Comparison of ENCODE assay signal across 1 fruit fly cellular context in genomic region chr2L:5305240-5305875, dm6.
TF ChIP-seq lines count a peak whose summit lies in the region.

No protein-coding gene starts in this region.

TF ChIP-seq in whole organism, embryonic, 481 proteins besides CTCF, POLR2A, EP300 and RAD21 (continued from another document and continues in another):
- TF ChIP-seq YL-1 (GFP tag; optimal IDR thresholded peaks at IDR 0.05; lab: Kevin White, UChicago) = no peak
- no peak for TF ChIP-seq CG17802 (tag; optimal IDR thresholded peaks at IDR 0.05; lab: Kevin White, UChicago)
- TF ChIP-seq Stat92E (GFP tag; optimal IDR thresholded peaks at IDR 0.05; lab: Kevin White, UChicago) = peak in 1 of 3 experiments; percentile 67
- no peak for TF ChIP-seq CG17568 (GFP tag; optimal IDR thresholded peaks at IDR 0.05; lab: Kevin White, UChicago)
- TF ChIP-seq salm (tag; optimal IDR thresholded peaks at IDR 0.05; lab: Kevin White, UChicago) = no peak
- no peak for TF ChIP-seq ac (GFP tag; optimal IDR thresholded peaks at IDR 0.05; lab: Kevin White, UChicago)
- TF ChIP-seq CG10366 (GFP tag; IDR thresholded peaks at IDR 0.05; lab: Robert Waterston, UW) = no peak
- TF ChIP-seq Asciz (GFP tag; optimal IDR thresholded peaks at IDR 0.05; lab: Kevin White, UChicago) = no peak
- TF ChIP-seq CG12391 (tag; optimal IDR thresholded peaks at IDR 0.05; lab: Kevin White, UChicago) = no peak
- TF ChIP-seq CG11085 (GFP tag; IDR thresholded peaks at IDR 0.05; lab: Robert Waterston, UW) = no peak
- TF ChIP-seq corto (GFP tag; optimal IDR thresholded peaks at IDR 0.05; lab: Kevin White, UChicago) = peak; percentile 87
- TF ChIP-seq bcd (GFP tag; optimal IDR thresholded peaks at IDR 0.05; lab: Kevin White, UChicago) = no peak
- TF ChIP-seq tx (GFP tag; optimal IDR thresholded peaks at IDR 0.05; lab: Kevin White, UChicago) = no peak
- TF ChIP-seq Pdp1 (GFP tag; optimal IDR thresholded peaks at IDR 0.05; lab: Kevin White, UChicago) = peak in 1 of 2 experiments; percentile 94
- TF ChIP-seq ttk (GFP tag; IDR thresholded peaks at IDR 0.05; lab: Robert Waterston, UW) = no peak
- peak; percentile 71 for TF ChIP-seq Med (GFP tag; lab: Kevin White, UChicago)
- no peak for TF ChIP-seq Hmx (GFP tag; optimal IDR thresholded peaks at IDR 0.05; lab: Kevin White, UChicago)
- no peak for TF ChIP-seq zf30C (GFP tag; optimal IDR thresholded peaks at IDR 0.05; lab: Kevin White, UChicago)
- TF ChIP-seq CG30020 (tag; optimal IDR thresholded peaks at IDR 0.05; lab: Kevin White, UChicago) = no peak
- no peak for TF ChIP-seq CG12219 (GFP tag; optimal IDR thresholded peaks at IDR 0.05; lab: Kevin White, UChicago)
- TF ChIP-seq Sry-δ (GFP tag; optimal IDR thresholded peaks at IDR 0.05; lab: Kevin White, UChicago) = no peak
- no peak for TF ChIP-seq chn (GFP tag; optimal IDR thresholded peaks at IDR 0.05; lab: Kevin White, UChicago)
- TF ChIP-seq gce (GFP tag; IDR thresholded peaks at IDR 0.05; lab: Robert Waterston, UW) = no peak
- TF ChIP-seq CG11695 (GFP tag; IDR thresholded peaks at IDR 0.05; lab: Robert Waterston, UW) = no peak
- no peak for TF ChIP-seq lov (optimal IDR thresholded peaks at IDR 0.05; lab: Kevin White, UChicago)
- no peak for TF ChIP-seq lov (GFP tag; IDR thresholded peaks at IDR 0.05; lab: Robert Waterston, UW)
- no peak for TF ChIP-seq NfI (GFP tag; optimal IDR thresholded peaks at IDR 0.05; lab: Kevin White, UChicago)
- TF ChIP-seq pros (GFP tag; optimal IDR thresholded peaks at IDR 0.05; lab: Kevin White, UChicago) = peak; percentile 29
- TF ChIP-seq Rfx (GFP tag; IDR thresholded peaks at IDR 0.05; lab: Robert Waterston, UW) = no peak
- no peak for TF ChIP-seq wek (GFP tag; optimal IDR thresholded peaks at IDR 0.05; lab: Kevin White, UChicago)
- no peak for TF ChIP-seq CG34376 (GFP tag; optimal IDR thresholded peaks at IDR 0.05; lab: Kevin White, UChicago)
- no peak for TF ChIP-seq caup (GFP tag; optimal IDR thresholded peaks at IDR 0.05; lab: Kevin White, UChicago; ENCODE audit: severe bottlenecking)
- no peak for TF ChIP-seq HLH4C (GFP tag; IDR thresholded peaks at IDR 0.05; lab: Robert Waterston, UW; ENCODE audit: partially characterized antibody)
- no peak for TF ChIP-seq CG7745 (tag; optimal IDR thresholded peaks at IDR 0.05; lab: Kevin White, UChicago)
- TF ChIP-seq lbe (GFP tag; optimal IDR thresholded peaks at IDR 0.05; lab: Kevin White, UChicago) = peak; percentile 69
- TF ChIP-seq ewg (GFP tag; optimal IDR thresholded peaks at IDR 0.05; lab: Kevin White, UChicago) = no peak
- no peak for TF ChIP-seq sima (GFP tag; optimal IDR thresholded peaks at IDR 0.05; lab: Kevin White, UChicago)
- TF ChIP-seq oc (tag; optimal IDR thresholded peaks at IDR 0.05; lab: Kevin White, UChicago) = peak; percentile 18
- peak; percentile 10 for TF ChIP-seq ERR (GFP tag; optimal IDR thresholded peaks at IDR 0.05; lab: Kevin White, UChicago)
- no peak for TF ChIP-seq CG4854 (GFP tag; optimal IDR thresholded peaks at IDR 0.05; lab: Kevin White, UChicago)
- TF ChIP-seq unc-4 (GFP tag; IDR thresholded peaks at IDR 0.05; lab: Robert Waterston, UW; ENCODE audit: partially characterized antibody) = no peak
- no peak for TF ChIP-seq CG2202 (tag; optimal IDR thresholded peaks at IDR 0.05; lab: Kevin White, UChicago)
- no peak for TF ChIP-seq ATbp (GFP tag; optimal IDR thresholded peaks at IDR 0.05; lab: Kevin White, UChicago)
- no peak for TF ChIP-seq CG33213 (GFP tag; optimal IDR thresholded peaks at IDR 0.05; lab: Kevin White, UChicago)
- no peak for TF ChIP-seq Meics (GFP tag; optimal IDR thresholded peaks at IDR 0.05; lab: Kevin White, UChicago)
- TF ChIP-seq CG17829 (tag; optimal IDR thresholded peaks at IDR 0.05; lab: Kevin White, UChicago) = no peak
- TF ChIP-seq gem (tag; optimal IDR thresholded peaks at IDR 0.05; lab: Kevin White, UChicago) = no peak
- peak; percentile 18 for TF ChIP-seq exex (tag; optimal IDR thresholded peaks at IDR 0.05; lab: Kevin White, UChicago)
- TF ChIP-seq dm (GFP tag; optimal IDR thresholded peaks at IDR 0.05; lab: Kevin White, UChicago) = peak; percentile 29
- TF ChIP-seq Tbp (GFP tag; optimal IDR thresholded peaks at IDR 0.05; lab: Kevin White, UChicago) = no peak
- TF ChIP-seq CG17328 (GFP tag; IDR thresholded peaks at IDR 0.05; lab: Robert Waterston, UW) = no peak
- no peak for TF ChIP-seq Atf6 (GFP tag; IDR thresholded peaks at IDR 0.05; lab: Robert Waterston, UW)
- no peak for TF ChIP-seq da (GFP tag; optimal IDR thresholded peaks at IDR 0.05; lab: Kevin White, UChicago)
- no peak for TF ChIP-seq nerfin-1 (tag; optimal IDR thresholded peaks at IDR 0.05; lab: Kevin White, UChicago)
- TF ChIP-seq B-H1 (GFP tag; IDR thresholded peaks at IDR 0.05; lab: Robert Waterston, UW) = no peak
- TF ChIP-seq pho (GFP tag; optimal IDR thresholded peaks at IDR 0.05; lab: Kevin White, UChicago) = no peak
- peak; percentile 71; the same call in 1 of the 2 replicates for TF ChIP-seq chm (GFP tag; IDR thresholded peaks at IDR 0.05; lab: Robert Waterston, UW)
- no peak for TF ChIP-seq CG9727 (GFP tag; optimal IDR thresholded peaks at IDR 0.05; lab: Kevin White, UChicago)
- TF ChIP-seq C15 (GFP tag; IDR thresholded peaks at IDR 0.05; lab: Robert Waterston, UW) = no peak
- TF ChIP-seq CG6791 (GFP tag; IDR thresholded peaks at IDR 0.05; lab: Robert Waterston, UW; ENCODE audit: partially characterized antibody) = no peak
- TF ChIP-seq NC2α (GFP tag; optimal IDR thresholded peaks at IDR 0.05; lab: Kevin White, UChicago) = no peak
- TF ChIP-seq CG10147 (GFP tag; optimal IDR thresholded peaks at IDR 0.05; lab: Kevin White, UChicago) = no peak
- TF ChIP-seq CG6689 (GFP tag; IDR thresholded peaks at IDR 0.05; lab: Robert Waterston, UW) = 0 out of 2 replicates have a peak, but pooled peaks have one; percentile 6
- peak; percentile 11 for TF ChIP-seq CG18599 (GFP tag; optimal IDR thresholded peaks at IDR 0.05; lab: Kevin White, UChicago)
- TF ChIP-seq gcm (GFP tag; optimal IDR thresholded peaks at IDR 0.05; lab: Kevin White, UChicago) = peak; percentile 23
- no peak for TF ChIP-seq CG4404 (GFP tag; IDR thresholded peaks at IDR 0.05; lab: Robert Waterston, UW)
- TF ChIP-seq Scr (GFP tag; IDR thresholded peaks at IDR 0.05; lab: Robert Waterston, UW; ENCODE audit: partially characterized antibody) = 0 out of 2 replicates have a peak, but pooled peaks have one; percentile 25
- TF ChIP-seq Adf1 (GFP tag; IDR thresholded peaks at IDR 0.05; lab: Robert Waterston, UW) = peak; percentile 9; the same call in 1 of the 2 replicates
- no peak for TF ChIP-seq btn (GFP tag; optimal IDR thresholded peaks at IDR 0.05; lab: Kevin White, UChicago)
- no peak for TF ChIP-seq NK7.1 (GFP tag; optimal IDR thresholded peaks at IDR 0.05; lab: Kevin White, UChicago)
- TF ChIP-seq croc (GFP tag; conservative IDR thresholded peaks at IDR 0.05; lab: Robert Waterston, UW) = no peak
- no peak for TF ChIP-seq run (tag; optimal IDR thresholded peaks at IDR 0.05; lab: Kevin White, UChicago)
- no peak for TF ChIP-seq sr (GFP tag; IDR thresholded peaks at IDR 0.05; lab: Robert Waterston, UW)
- TF ChIP-seq CG5245 (GFP tag; optimal IDR thresholded peaks at IDR 0.05; lab: Kevin White, UChicago) = no peak
- TF ChIP-seq sens-2 (GFP tag; IDR thresholded peaks at IDR 0.05; lab: Robert Waterston, UW) = peak; percentile 65; the same call in 1 of the 2 replicates
- TF ChIP-seq Dip2 (GFP tag; IDR thresholded peaks at IDR 0.05; lab: Robert Waterston, UW) = no peak
- no peak for TF ChIP-seq CG11696 (GFP tag; IDR thresholded peaks at IDR 0.05; lab: Robert Waterston, UW)
- no peak for TF ChIP-seq cad (GFP tag; optimal IDR thresholded peaks at IDR 0.05; lab: Kevin White, UChicago)
- no peak for TF ChIP-seq CG10431 (GFP tag; optimal IDR thresholded peaks at IDR 0.05; lab: Kevin White, UChicago)
- TF ChIP-seq phol (tag; optimal IDR thresholded peaks at IDR 0.05; lab: Kevin White, UChicago) = no peak
- TF ChIP-seq sob (GFP tag; IDR thresholded peaks at IDR 0.05; lab: Robert Waterston, UW) = peak; percentile 19; the same call in 1 of the 2 replicates
- no peak for TF ChIP-seq abd-A (tag; optimal IDR thresholded peaks at IDR 0.05; lab: Kevin White, UChicago)
- TF ChIP-seq CG9797 (GFP tag; optimal IDR thresholded peaks at IDR 0.05; lab: Kevin White, UChicago) = no peak
- TF ChIP-seq CkIIα-i1 (GFP tag; IDR thresholded peaks at IDR 0.05; lab: Robert Waterston, UW) = no peak
- TF ChIP-seq Spps (tag; optimal IDR thresholded peaks at IDR 0.05; lab: Kevin White, UChicago) = no peak
- TF ChIP-seq CG11504 (tag; optimal IDR thresholded peaks at IDR 0.05; lab: Kevin White, UChicago) = peak; percentile 61
- TF ChIP-seq Doc3 (GFP tag; IDR thresholded peaks at IDR 0.05; lab: Robert Waterston, UW; ENCODE audit: partially characterized antibody) = no peak
- 0 out of 3 replicates have a peak, but pooled peaks have one; percentile 33 for TF ChIP-seq CG6175 (GFP tag; IDR thresholded peaks at IDR 0.05; lab: Robert Waterston, UW)
- TF ChIP-seq sim (GFP tag; IDR thresholded peaks at IDR 0.05; lab: Robert Waterston, UW) = no peak
- TF ChIP-seq CG14050 (GFP tag; IDR thresholded peaks at IDR 0.05; lab: Robert Waterston, UW) = no peak
- no peak for TF ChIP-seq tio (GFP tag; optimal IDR thresholded peaks at IDR 0.05; lab: Kevin White, UChicago)
- TF ChIP-seq CG7963 (GFP tag; IDR thresholded peaks at IDR 0.05; lab: Robert Waterston, UW; ENCODE audit: partially characterized antibody) = no peak
- TF ChIP-seq Hr3 (GFP tag; optimal IDR thresholded peaks at IDR 0.05; lab: Kevin White, UChicago) = no peak
- peak; percentile 58 for TF ChIP-seq Jarid2 (GFP tag; optimal IDR thresholded peaks at IDR 0.05; lab: Kevin White, UChicago)
- no peak for TF ChIP-seq Dfd (GFP tag; optimal IDR thresholded peaks at IDR 0.05; lab: Kevin White, UChicago)
- no peak for TF ChIP-seq Gsc (GFP tag; IDR thresholded peaks at IDR 0.05; lab: Robert Waterston, UW)
- no peak for TF ChIP-seq CG12104 (GFP tag; optimal IDR thresholded peaks at IDR 0.05; lab: Kevin White, UChicago)
- TF ChIP-seq onecut (GFP tag; IDR thresholded peaks at IDR 0.05; lab: Robert Waterston, UW) = no peak
- no peak for TF ChIP-seq CG13287 (GFP tag; IDR thresholded peaks at IDR 0.05; lab: Robert Waterston, UW; ENCODE audit: partially characterized antibody)
- no peak for TF ChIP-seq Rx (GFP tag; IDR thresholded peaks at IDR 0.05; lab: Robert Waterston, UW)
- no peak for TF ChIP-seq CG7786 (GFP tag; optimal IDR thresholded peaks at IDR 0.05; lab: Kevin White, UChicago)
- no peak for TF ChIP-seq CG4730 (GFP tag; IDR thresholded peaks at IDR 0.05; lab: Robert Waterston, UW)
- peak; percentile 82 for TF ChIP-seq sens (GFP tag; lab: Kevin White, UChicago)
- no peak for TF ChIP-seq HmgD (GFP tag; optimal IDR thresholded peaks at IDR 0.05; lab: Kevin White, UChicago)
- TF ChIP-seq NFAT (GFP tag; IDR thresholded peaks at IDR 0.05; lab: Robert Waterston, UW) = no peak
- TF ChIP-seq eyg (GFP tag; optimal IDR thresholded peaks at IDR 0.05; lab: Kevin White, UChicago) = no peak
- TF ChIP-seq CG15011 (GFP tag; optimal IDR thresholded peaks at IDR 0.05; lab: Kevin White, UChicago) = no peak
- peak; percentile 16 for TF ChIP-seq HmgZ (tag; optimal IDR thresholded peaks at IDR 0.05; lab: Kevin White, UChicago)
- TF ChIP-seq tll (GFP tag; optimal IDR thresholded peaks at IDR 0.05; lab: Kevin White, UChicago) = no peak
- TF ChIP-seq Lhr (GFP tag; optimal IDR thresholded peaks at IDR 0.05; lab: Kevin White, UChicago) = no peak
- TF ChIP-seq dan (GFP tag; IDR thresholded peaks at IDR 0.05; lab: Robert Waterston, UW) = no peak
- no peak for TF ChIP-seq disco-r (GFP tag; optimal IDR thresholded peaks at IDR 0.05; lab: Kevin White, UChicago)
- TF ChIP-seq PHDP (tag; optimal IDR thresholded peaks at IDR 0.05; lab: Kevin White, UChicago) = no peak
- TF ChIP-seq kni (GFP tag; optimal IDR thresholded peaks at IDR 0.05; lab: Kevin White, UChicago) = peak; percentile 98
- TF ChIP-seq amos (GFP tag; IDR thresholded peaks at IDR 0.05; lab: Robert Waterston, UW; ENCODE audit: partially characterized antibody) = no peak
- TF ChIP-seq D19B (GFP tag; optimal IDR thresholded peaks at IDR 0.05; lab: Kevin White, UChicago) = no peak
- peak; percentile 10 for TF ChIP-seq Side (GFP tag; optimal IDR thresholded peaks at IDR 0.05; lab: Kevin White, UChicago)
- TF ChIP-seq peb (GFP tag; IDR thresholded peaks at IDR 0.05; lab: Robert Waterston, UW) = no peak
- peak; percentile 59; the same call in 1 of the 3 replicates for TF ChIP-seq z (GFP tag; IDR thresholded peaks at IDR 0.05; lab: Robert Waterston, UW)
- TF ChIP-seq CG3838 (GFP tag; optimal IDR thresholded peaks at IDR 0.05; lab: Kevin White, UChicago) = no peak
- TF ChIP-seq ci (GFP tag; IDR thresholded peaks at IDR 0.05; lab: Robert Waterston, UW) = peak; percentile 58; the same call in 2 of the 3 replicates
- TF ChIP-seq CG1024 (GFP tag; IDR thresholded peaks at IDR 0.05; lab: Robert Waterston, UW) = peak; percentile 20; the same call in 1 of the 2 replicates
- no peak for TF ChIP-seq fu2 (GFP tag; optimal IDR thresholded peaks at IDR 0.05; lab: Kevin White, UChicago)
- no peak for TF ChIP-seq CG12236 (GFP tag; optimal IDR thresholded peaks at IDR 0.05; lab: Kevin White, UChicago)
- TF ChIP-seq Fer2 (tag; optimal IDR thresholded peaks at IDR 0.05; lab: Kevin White, UChicago) = no peak
- TF ChIP-seq cg (GFP tag; optimal IDR thresholded peaks at IDR 0.05; lab: Kevin White, UChicago) = peak; percentile 78
- no peak for TF ChIP-seq Antp (GFP tag; optimal IDR thresholded peaks at IDR 0.05; lab: Kevin White, UChicago)
- TF ChIP-seq hb (GFP tag; IDR thresholded peaks at IDR 0.05; lab: Robert Waterston, UW; ENCODE audit: partially characterized antibody) = no peak
- TF ChIP-seq CG12155 (GFP tag; optimal IDR thresholded peaks at IDR 0.05; lab: Kevin White, UChicago) = no peak
- TF ChIP-seq CG14014 (GFP tag; IDR thresholded peaks at IDR 0.05; lab: Robert Waterston, UW) = no peak
- TF ChIP-seq emc (GFP tag; optimal IDR thresholded peaks at IDR 0.05; lab: Kevin White, UChicago) = no peak
- no peak for TF ChIP-seq MTF-1 (GFP tag; optimal IDR thresholded peaks at IDR 0.05; lab: Kevin White, UChicago; ENCODE audit: borderline replicate concordance)
- TF ChIP-seq CG10462 (GFP tag; optimal IDR thresholded peaks at IDR 0.05; lab: Kevin White, UChicago) = no peak
- TF ChIP-seq nom (GFP tag; optimal IDR thresholded peaks at IDR 0.05; lab: Kevin White, UChicago) = peak; percentile 58
- no peak for TF ChIP-seq Aef1 (GFP tag; IDR thresholded peaks at IDR 0.05; lab: Robert Waterston, UW)
- TF ChIP-seq shn (GFP tag; optimal IDR thresholded peaks at IDR 0.05; lab: Kevin White, UChicago) = no peak
- no peak for TF ChIP-seq CG7372 (GFP tag; IDR thresholded peaks at IDR 0.05; lab: Robert Waterston, UW)
